Worm (Caenorhabditis elegans) whole organism, L4/young adult: ENCODE measurements around the gene C33D9.6.

Source experiments
- W03F9.2 ChIP-seq: fragments of 150-350 bp; optimal IDR thresholded peaks from 2 replicates; lab custom pipeline; 2014; ENCODE audit warnings: missing biosample characterization, missing genetic modification characterization
- him-1 ChIP-seq: sonication (generic microtip); optimal IDR thresholded peaks from 2 replicates; lab custom pipeline; 2016; ENCODE audit warnings: missing genotype, missing genetic modification reagents, missing genetic modification characterization, missing compliant biosample characterization

- TF ChIP-seq W03F9.2 (tag; lab: Kevin White, UChicago) (no peak), him-1 (tag; lab: Kevin White, UChicago) (no peak)
Observed at ce11 chrIV:8761896-8762295, 16.0 kb downstream of the C33D9.6 start, which contains the start of the genes F20C5.11 and klp-11.
